Fruit fly (Drosophila melanogaster): ENCODE measurements around the gene Loxl1.

DNA sequence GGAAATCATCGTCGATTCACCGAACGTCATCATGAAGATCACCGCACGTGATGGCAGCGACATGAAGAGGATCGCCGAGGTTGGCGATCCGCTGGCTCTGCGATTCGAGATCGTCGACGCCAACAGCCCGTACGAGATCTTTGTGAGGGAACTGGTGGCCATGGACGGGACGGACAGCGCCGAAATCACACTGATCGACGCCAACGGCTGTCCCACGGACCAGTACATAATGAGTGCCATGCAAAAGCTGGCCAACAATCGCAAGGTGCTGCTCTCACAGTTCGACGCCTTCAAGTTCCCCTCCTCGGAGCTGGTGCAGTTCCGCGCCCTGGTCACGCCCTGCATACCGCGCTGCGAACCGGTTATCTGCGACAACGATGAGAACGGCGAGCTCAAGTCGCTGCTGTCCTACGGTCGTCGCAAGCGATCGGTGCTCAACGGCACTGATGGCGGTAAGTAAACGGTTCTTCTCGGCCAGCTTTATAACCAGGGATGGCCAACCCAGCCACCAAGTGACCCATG, 45.1 kb upstream of the Loxl1 start:
- TF ChIP-seq br (optimal IDR thresholded peaks at IDR 0.05) (no peak), MBD-R2 (GFP tag; IDR thresholded peaks at IDR 0.05) (no peak), Blimp-1 (GFP tag; optimal IDR thresholded peaks at IDR 0.05) (no peak), dmrt99B (tag; optimal IDR thresholded peaks at IDR 0.05) (no peak), ems (GFP tag; optimal IDR thresholded peaks at IDR 0.05) (no peak), PHDP (tag; optimal IDR thresholded peaks at IDR 0.05) (no peak), CG12071 (GFP tag; optimal IDR thresholded peaks at IDR 0.05) (no peak), NK7.1 (GFP tag; optimal IDR thresholded peaks at IDR 0.05) (no peak), onecut (GFP tag; IDR thresholded peaks at IDR 0.05) (no peak), sens (GFP tag) (no peak), amos (GFP tag; IDR thresholded peaks at IDR 0.05; ENCODE audit: partially characterized antibody) (no peak), tap (tag; optimal IDR thresholded peaks at IDR 0.05) (no peak), Camta (GFP tag; optimal IDR thresholded peaks at IDR 0.05) (no peak), pum (GFP tag; optimal IDR thresholded peaks at IDR 0.05) (no peak)
